Fruit fly (Drosophila melanogaster) whole organism, embryonic: ENCODE results near the gene CG4537.
A peak's percentile ranks its signal among the peaks of the same experiment; 100 is the strongest.

Source experiments
- Bdp1 ChIP-seq: fragments of 200-800 bp; sonication (Bioruptor generic); optimal IDR thresholded peaks from 3 replicates; lab custom pipeline; 2016; ENCODE audit warnings: missing biosample characterization, missing genetic modification characterization
- Bteb2 ChIP-seq: fragments of 200-800 bp; sonication (Bioruptor generic); optimal IDR thresholded peaks from 2 replicates; lab custom pipeline; 2016; ENCODE audit warnings: missing biosample characterization, missing genetic modification characterization
- CG13424 ChIP-seq: fragments of 200-800 bp; sonication (Bioruptor generic); optimal IDR thresholded peaks from 2 replicates; lab custom pipeline; 2019; ENCODE audit warnings: missing biosample characterization, mild to moderate bottlenecking, missing genetic modification characterization, moderate library complexity
- CG13624 ChIP-seq: fragments of 200-800 bp; sonication (Bioruptor generic); optimal IDR thresholded peaks from 2 replicates; lab custom pipeline; 2016; ENCODE audit warnings: missing biosample characterization, missing genetic modification characterization
- CG15073 ChIP-seq: fragments of 200-800 bp; sonication (Bioruptor generic); optimal IDR thresholded peaks from 2 replicates; lab custom pipeline; 2016; ENCODE audit warnings: missing biosample characterization, missing genetic modification characterization
- CG15479 ChIP-seq: fragments of 200-800 bp; sonication (Bioruptor generic); optimal IDR thresholded peaks from 3 replicates; lab custom pipeline; 2019; ENCODE audit warnings: missing biosample characterization, mild to moderate bottlenecking, missing genetic modification characterization, moderate library complexity
- CG15514 ChIP-seq: fragments of 200-800 bp; sonication (Bioruptor generic); optimal IDR thresholded peaks from 3 replicates; lab custom pipeline; 2017; ENCODE audit warnings: missing biosample characterization, missing genetic modification characterization, mild to moderate bottlenecking, moderate library complexity, missing genetic modification reagents
- CG17359 ChIP-seq: fragments of 200-800 bp; sonication (Bioruptor generic); optimal IDR thresholded peaks from 3 replicates; lab custom pipeline; 2018; ENCODE audit warnings: missing biosample characterization, mild to moderate bottlenecking, missing genetic modification characterization, moderate library complexity
- CG1792 ChIP-seq: fragments of 200-800 bp; sonication (Bioruptor generic); optimal IDR thresholded peaks from 2 replicates; lab custom pipeline; 2016; ENCODE audit warnings: missing biosample characterization, missing genetic modification characterization
- CG30403 ChIP-seq: fragments of 200-800 bp; sonication (Bioruptor generic); optimal IDR thresholded peaks from 3 replicates; lab custom pipeline; 2016; ENCODE audit warnings: missing biosample characterization, missing genetic modification characterization
- CG31365 ChIP-seq: fragments of 200-800 bp; sonication (Bioruptor generic); optimal IDR thresholded peaks from 2 replicates; lab custom pipeline; 2018; ENCODE audit warnings: missing biosample characterization, mild to moderate bottlenecking, missing genetic modification characterization
- CG33213 ChIP-seq: fragments of 200-800 bp; sonication (Bioruptor generic); optimal IDR thresholded peaks from 3 replicates; lab custom pipeline; 2016; ENCODE audit warnings: missing biosample characterization, missing genetic modification characterization
- CG3407 ChIP-seq: fragments of 200-800 bp; sonication (Bioruptor generic); optimal IDR thresholded peaks from 2 replicates; lab custom pipeline; 2018; ENCODE audit warnings: missing biosample characterization, mild to moderate bottlenecking, missing genetic modification characterization
- CG34376 ChIP-seq: fragments of 200-800 bp; sonication (Bioruptor generic); optimal IDR thresholded peaks from 2 replicates; lab custom pipeline; 2018; ENCODE audit warnings: missing biosample characterization, mild to moderate bottlenecking, missing genetic modification characterization
- CG3726 ChIP-seq: fragments of 200-800 bp; sonication (Bioruptor generic); IDR thresholded peaks from 3 replicates; pipeline ENCODE4, ENCODE4 v1.3.6; 2022; ENCODE audit warnings: missing biosample characterization, missing genetic modification characterization
- CG43689 ChIP-seq: fragments of 200-800 bp; sonication (Bioruptor generic); IDR thresholded peaks from 2 replicates; pipeline ENCODE4 v1.3.6; 2022; ENCODE audit warnings: missing biosample characterization, missing genetic modification characterization
- CG4730 ChIP-seq: fragments of 200-800 bp; sonication (Bioruptor generic); IDR thresholded peaks from 2 replicates; pipeline ENCODE4 v1.3.6; 2022; ENCODE audit warnings: missing biosample characterization, missing genetic modification characterization
- CG4854 ChIP-seq: fragments of 200-800 bp; sonication (Bioruptor generic); optimal IDR thresholded peaks from 2 replicates; lab custom pipeline; 2016; ENCODE audit warnings: missing biosample characterization, missing genetic modification characterization, inconsistent platforms
- CG6272 ChIP-seq: fragments of 200-800 bp; sonication (Bioruptor generic); IDR thresholded peaks from 2 replicates; pipeline ENCODE4 v1.3.6; 2022; ENCODE audit warnings: missing biosample characterization, missing genetic modification characterization
- CG7786 ChIP-seq: fragments of 200-800 bp; sonication (Bioruptor generic); optimal IDR thresholded peaks from 2 replicates; lab custom pipeline; 2016; ENCODE audit warnings: missing biosample characterization, missing genetic modification characterization
- CG8359 ChIP-seq: fragments of 200-800 bp; sonication (Bioruptor generic); optimal IDR thresholded peaks from 2 replicates; lab custom pipeline; 2017; ENCODE audit warnings: missing biosample characterization, mild to moderate bottlenecking, missing genetic modification characterization, borderline replicate concordance
- CG8478 ChIP-seq: fragments of >200 bp; optimal IDR thresholded peaks from 2 replicates; lab custom pipeline; 2018
- CG9215 ChIP-seq: fragments of 200-800 bp; sonication (Bioruptor generic); IDR thresholded peaks from 2 replicates; pipeline ENCODE4 v1.3.6; 2022; ENCODE audit warnings: missing biosample characterization, missing genetic modification characterization
- CG9727 ChIP-seq: fragments of 200-800 bp; sonication (Bioruptor generic); optimal IDR thresholded peaks from 3 replicates; lab custom pipeline; 2017; ENCODE audit warnings: missing biosample characterization, mild to moderate bottlenecking, missing genetic modification characterization
- CG9876 ChIP-seq: fragments of 200-800 bp; sonication (Bioruptor generic); optimal IDR thresholded peaks from 2 replicates; lab custom pipeline; 2016; ENCODE audit warnings: missing biosample characterization, missing genetic modification characterization
- Dip3 ChIP-seq: fragments of 200-800 bp; sonication (Bioruptor generic); optimal IDR thresholded peaks from 3 replicates; lab custom pipeline; 2016; ENCODE audit warnings: missing biosample characterization, missing genetic modification characterization
- Ets97D ChIP-seq: fragments of 200-800 bp; sonication (Bioruptor generic); optimal IDR thresholded peaks from 3 replicates; lab custom pipeline; 2016; ENCODE audit warnings: missing biosample characterization, missing genetic modification characterization
- Hr78 ChIP-seq, 2 experiments: fragments of 200-800 bp in 1 of 2; fragments of >200 bp in 1 of 2; sonication (Bioruptor generic) in 1 of 2; optimal IDR thresholded peaks; 2 replicates each; lab custom pipeline; 2017 to 2019; ENCODE audit warnings: missing biosample characterization in 2 of 2, missing genetic modification characterization in 2 of 2, mild to moderate bottlenecking in 1 of 2, moderate library complexity in 1 of 2
- Mad ChIP-seq: fragments of 200-800 bp; sonication (Bioruptor generic); optimal IDR thresholded peaks from 2 replicates; lab custom pipeline; 2016; ENCODE audit warnings: missing biosample characterization, missing genetic modification characterization
- NfI ChIP-seq: fragments of 200-800 bp; sonication (Bioruptor generic); optimal IDR thresholded peaks from 3 replicates; lab custom pipeline; 2018; ENCODE audit warnings: missing biosample characterization, mild to moderate bottlenecking, missing genetic modification characterization, moderate library complexity
- Optix ChIP-seq: fragments of 200-800 bp; sonication (Bioruptor generic); IDR thresholded peaks from 3 replicates; pipeline ENCODE4 v1.3.6; 2022; ENCODE audit warnings: missing biosample characterization, missing genetic modification characterization
- TFAM ChIP-seq: fragments of 200-800 bp; sonication (Bioruptor generic); optimal IDR thresholded peaks from 2 replicates; lab custom pipeline; 2017; ENCODE audit warnings: missing biosample characterization, missing genetic modification characterization, inconsistent platforms
- Vsx1 ChIP-seq: fragments of 200-800 bp; sonication (Bioruptor generic); optimal IDR thresholded peaks from 2 replicates; lab custom pipeline; 2017; ENCODE audit warnings: missing biosample characterization, mild to moderate bottlenecking, missing genetic modification characterization, missing genetic modification reagents
- aop ChIP-seq: fragments of 200-800 bp; sonication (Bioruptor generic); IDR thresholded peaks from 2 replicates; pipeline ENCODE4 v1.3.6; 2022; ENCODE audit warnings: missing biosample characterization, missing genetic modification characterization
- ash1 ChIP-seq: fragments of 200-800 bp; sonication (Bioruptor generic); optimal IDR thresholded peaks from 2 replicates; lab custom pipeline; 2018; ENCODE audit warnings: missing biosample characterization, mild to moderate bottlenecking, missing genetic modification characterization
- caup ChIP-seq: fragments of 200-800 bp; sonication (Bioruptor generic); optimal IDR thresholded peaks from 3 replicates; lab custom pipeline; 2017; ENCODE audit warnings: missing biosample characterization, mild to moderate bottlenecking, missing genetic modification characterization, moderate library complexity; ENCODE audit not compliant: severe bottlenecking
- cwo ChIP-seq: fragments of 200-800 bp; sonication (Bioruptor generic); optimal IDR thresholded peaks from 3 replicates; lab custom pipeline; 2017; ENCODE audit warnings: missing biosample characterization, missing genetic modification characterization, mild to moderate bottlenecking, moderate library complexity, missing genetic modification reagents
- dan ChIP-seq: fragments of 200-800 bp; sonication (Bioruptor generic); IDR thresholded peaks from 2 replicates; pipeline ENCODE4 v1.3.6; 2022; ENCODE audit warnings: missing biosample characterization, missing genetic modification characterization
- dati ChIP-seq: fragments of 200-800 bp; sonication (Bioruptor generic); IDR thresholded peaks from 2 replicates; pipeline ENCODE4 v1.3.6; 2022; ENCODE audit warnings: missing biosample characterization, missing genetic modification characterization
- gcm2 ChIP-seq: fragments of 200-800 bp; sonication (Bioruptor generic); optimal IDR thresholded peaks from 2 replicates; lab custom pipeline; 2016; ENCODE audit warnings: missing biosample characterization, missing genetic modification characterization
- gsb ChIP-seq: fragments of 200-800 bp; sonication (Bioruptor generic); IDR thresholded peaks from 2 replicates; pipeline ENCODE4 v1.3.6; 2022; ENCODE audit warnings: missing biosample characterization, missing genetic modification characterization
- gsb-n ChIP-seq: fragments of 200-800 bp; sonication (Bioruptor generic); optimal IDR thresholded peaks from 3 replicates; lab custom pipeline; 2018; ENCODE audit warnings: missing biosample characterization, mild to moderate bottlenecking, missing genetic modification characterization
- hbn ChIP-seq: fragments of 200-800 bp; sonication (Bioruptor generic); IDR thresholded peaks from 2 replicates; pipeline ENCODE4 v1.3.6; 2022; ENCODE audit warnings: missing biosample characterization, missing genetic modification characterization; ENCODE audit not compliant: partially characterized antibody
- lilli ChIP-seq: fragments of 200-800 bp; sonication (Bioruptor generic); optimal IDR thresholded peaks from 3 replicates; lab custom pipeline; 2016; ENCODE audit warnings: missing biosample characterization, missing genetic modification characterization
- lmd ChIP-seq: fragments of 200-800 bp; sonication (Bioruptor generic); IDR thresholded peaks from 2 replicates; pipeline ENCODE4 v1.3.6; 2022; ENCODE audit warnings: missing biosample characterization, missing genetic modification characterization
- mirr ChIP-seq: fragments of 200-800 bp; sonication (Bioruptor generic); optimal IDR thresholded peaks from 3 replicates; lab custom pipeline; 2018; ENCODE audit warnings: missing biosample characterization, mild to moderate bottlenecking, missing genetic modification characterization
- pita ChIP-seq: fragments of 200-800 bp; sonication (Bioruptor generic); optimal IDR thresholded peaks from 2 replicates; lab custom pipeline; 2017; ENCODE audit warnings: missing biosample characterization, mild to moderate bottlenecking, missing genetic modification characterization
- sens ChIP-seq: fragments of 200-800 bp; sonication (Bioruptor generic); peaks from one replicate; lab custom pipeline; 2016; ENCODE audit warnings: missing biosample characterization, missing genetic modification characterization
- sisA ChIP-seq: fragments of 200-800 bp; sonication (Bioruptor generic); IDR thresholded peaks from 2 replicates; pipeline ENCODE4 v1.3.6; 2022; ENCODE audit warnings: missing biosample characterization, missing genetic modification characterization
- slou ChIP-seq: fragments of 200-800 bp; sonication (Bioruptor generic); optimal IDR thresholded peaks from 3 replicates; lab custom pipeline; 2016; ENCODE audit warnings: missing biosample characterization, missing genetic modification characterization
- sr ChIP-seq: fragments of 200-800 bp; sonication (Bioruptor generic); IDR thresholded peaks from 3 replicates; pipeline ENCODE4 v1.3.6; 2022; ENCODE audit warnings: missing biosample characterization, missing genetic modification characterization
- yki ChIP-seq: fragments of >200 bp; optimal IDR thresholded peaks from 3 replicates; lab custom pipeline; 2018
- zfh1 ChIP-seq: fragments of 200-800 bp; sonication (Bioruptor generic); IDR thresholded peaks from 3 replicates; pipeline ENCODE4 v1.3.6; 2022; ENCODE audit warnings: missing biosample characterization, missing genetic modification characterization

The CG4537 gene

DNA sequence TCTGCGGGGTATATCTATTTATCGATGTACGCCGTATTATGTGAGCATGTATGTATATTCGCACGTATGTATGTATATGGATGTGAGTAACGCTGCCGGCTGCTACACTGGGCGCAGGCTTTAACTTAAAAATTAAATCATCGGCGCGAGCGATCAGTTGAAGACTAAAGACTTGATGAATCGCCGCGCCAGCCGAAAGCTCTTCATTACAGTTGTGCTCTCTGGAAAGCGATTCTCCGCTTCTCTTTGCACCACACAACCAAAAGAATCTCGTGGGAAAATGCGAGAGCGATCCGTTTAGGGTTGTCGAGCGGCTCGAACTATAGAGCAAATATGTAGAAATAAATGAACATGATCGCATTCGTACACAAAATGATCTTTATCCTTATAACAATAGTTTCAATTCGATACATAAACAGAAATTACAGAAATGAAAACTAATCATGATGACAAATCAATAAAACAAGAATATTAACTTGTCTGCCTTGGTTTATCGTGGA, 17.8 kb downstream of the CG4537 start, which contains the start of gene CG13124 (continued):
- TF ChIP-seq CG8478 (lab: Kevin White, UChicago) (no peak), yki (lab: Kevin White, UChicago) (no peak), slou (GFP tag; lab: Kevin White, UChicago) (no peak), sr (no peak), dati (GFP tag; lab: Robert Waterston, UW) (no peak), Ets97D (no peak), mirr (peak; percentile 57), Hr78 (GFP tag; optimal IDR thresholded peaks at IDR 0.05; lab: Kevin White, UChicago) (no peak), CG9215 (GFP tag; lab: Robert Waterston, UW) (no peak), Mad (GFP tag; lab: Kevin White, UChicago) (no peak), CG4730 (no peak), aop (no peak), CG1792 (GFP tag; lab: Kevin White, UChicago) (no peak), CG13624 (peak; percentile 22), gsb (GFP tag; lab: Robert Waterston, UW) (peak; percentile 7; the same call in 1 of the 2 replicates), CG8359 (no peak), CG15479 (GFP tag; lab: Kevin White, UChicago) (no peak), CG43689 (no peak), NfI (peak; percentile 32), CG13424 (tag; lab: Kevin White, UChicago) (peak; percentile 40), CG30403 (GFP tag; lab: Kevin White, UChicago) (no peak), CG31365 (tag; lab: Kevin White, UChicago) (peak; percentile 40), sisA (no peak), zfh1 (GFP tag; lab: Robert Waterston, UW) (no peak), CG3407 (GFP tag; lab: Kevin White, UChicago) (no peak), ash1 (GFP tag; lab: Kevin White, UChicago) (no peak), CG9727 (GFP tag; lab: Kevin White, UChicago) (no peak), CG34376 (peak; percentile 62), CG15073 (GFP tag; lab: Kevin White, UChicago) (no peak), Bdp1 (GFP tag; lab: Kevin White, UChicago) (no peak), hbn (GFP tag; lab: Robert Waterston, UW) (no peak), Dip3 (GFP tag; lab: Kevin White, UChicago) (no peak), cwo (GFP tag; lab: Kevin White, UChicago) (no peak), Bteb2 (no peak), CG3726 (no peak), CG9876 (GFP tag; lab: Kevin White, UChicago) (no peak), lilli (GFP tag; lab: Kevin White, UChicago) (peak; percentile 59), CG6272 (GFP tag; lab: Robert Waterston, UW) (no peak), CG7786 (GFP tag; lab: Kevin White, UChicago) (no peak), CG4854 (GFP tag; lab: Kevin White, UChicago) (no peak), dan (GFP tag; lab: Robert Waterston, UW) (no peak), CG33213 (GFP tag; lab: Kevin White, UChicago) (no peak), gcm2 (GFP tag; lab: Kevin White, UChicago) (no peak), Optix (GFP tag; lab: Robert Waterston, UW) (no peak), TFAM (GFP tag; lab: Kevin White, UChicago) (no peak), lmd (GFP tag; lab: Robert Waterston, UW) (no peak; the same call in 1 of the 2 replicates), pita (GFP tag; lab: Kevin White, UChicago) (no peak), CG15514 (GFP tag; lab: Kevin White, UChicago) (peak; percentile 43), CG17359 (tag; lab: Kevin White, UChicago) (no peak), caup (GFP tag; lab: Kevin White, UChicago) (no peak), sens (peak; percentile 84), gsb-n (tag; lab: Kevin White, UChicago) (no peak), Vsx1 (GFP tag; lab: Kevin White, UChicago) (no peak)
